Worm (Caenorhabditis elegans) whole organism, L1 larva: ENCODE measurements around the gene Y75B7AL.2.

Experiments used
- ama-1 ChIP-seq: fragments of 150-350 bp; optimal IDR thresholded peaks from 2 replicates; lab custom pipeline; 2014
- ceh-82 ChIP-seq, 3 experiments: fragments of 150-350 bp in 1 of 3; sonication (generic microtip) in 2 of 3; optimal IDR thresholded peaks; 2 replicates each; lab custom pipeline; 2014 to 2017; ENCODE audit warnings: missing biosample characterization in 3 of 3, missing genetic modification characterization in 3 of 3
- ceh-90 ChIP-seq: sonication (generic microtip); optimal IDR thresholded peaks from 2 replicates; lab custom pipeline; 2016; ENCODE audit warnings: missing genetic modification characterization, missing compliant biosample characterization
- ces-1 ChIP-seq: fragments of 150-350 bp; optimal IDR thresholded peaks from 2 replicates; lab custom pipeline; 2014; ENCODE audit warnings: missing biosample characterization, missing genetic modification reagents, missing genetic modification characterization
- dpl-1 ChIP-seq, 3 experiments: fragments of 150-350 bp in 2 of 3; sonication (generic microtip) in 1 of 3; optimal IDR thresholded peaks; 2 replicates each; lab custom pipeline; 2014 to 2017; ENCODE audit warnings: missing biosample characterization in 3 of 3, missing genetic modification characterization in 3 of 3, missing genetic modification reagents in 3 of 3
- efl-1 ChIP-seq, 4 experiments: fragments of 150-350 bp; optimal IDR thresholded peaks in 3 of 4; peaks in 1 of 4; 1 replicate in 1 of 4; 2 replicates in 3 of 4; lab custom pipeline; 2014; ENCODE audit warnings: missing biosample characterization in 2 of 4, missing genetic modification characterization in 2 of 4, missing genetic modification reagents in 2 of 4
- elt-2 ChIP-seq: sonication (generic microtip); optimal IDR thresholded peaks from 2 replicates; lab custom pipeline; 2016; ENCODE audit warnings: missing genetic modification characterization, mild to moderate bottlenecking, inconsistent platforms, missing compliant biosample characterization, missing genetic modification reagents
- elt-3 ChIP-seq, 6 experiments: fragments of 150-350 bp in 1 of 6; sonication (generic microtip); optimal IDR thresholded peaks; 2 replicates each; lab custom pipeline; 2017 to 2018; ENCODE audit warnings: missing biosample characterization in 6 of 6, missing genetic modification characterization in 6 of 6, inconsistent platforms in 1 of 6
- fos-1 ChIP-seq: fragments of 150-350 bp; optimal IDR thresholded peaks from 2 replicates; lab custom pipeline; 2014; ENCODE audit warnings: missing biosample characterization, missing genetic modification characterization
- irx-1 ChIP-seq: sonication (generic microtip); optimal IDR thresholded peaks from 2 replicates; lab custom pipeline; 2016; ENCODE audit warnings: missing genetic modification characterization, missing compliant biosample characterization
- lin-14 ChIP-seq: fragments of 200-800 bp; sonication (Bioruptor generic); optimal IDR thresholded peaks from 2 replicates; lab custom pipeline; 2018; ENCODE audit warnings: mild to moderate bottlenecking, missing genetic modification characterization, moderate library complexity, missing compliant biosample characterization
- lin-35 ChIP-seq, 2 experiments: fragments of 150-350 bp; optimal IDR thresholded peaks; 2 replicates each; lab custom pipeline; 2014; ENCODE audit warnings: missing biosample characterization in 2 of 2, missing genetic modification characterization in 2 of 2, missing genetic modification reagents in 2 of 2
- mab-9 ChIP-seq: fragments of 200-800 bp; sonication (Bioruptor generic); IDR thresholded peaks from 2 replicates; pipeline ENCODE4 v1.3.6; 2022; ENCODE audit warnings: missing genetic modification reagents, missing genetic modification characterization, missing compliant biosample characterization
- nhr-20 ChIP-seq: sonication (generic microtip); optimal IDR thresholded peaks from 2 replicates; lab custom pipeline; 2016; ENCODE audit warnings: mild to moderate bottlenecking, missing genetic modification characterization, missing compliant biosample characterization
- nhr-237 ChIP-seq: fragments of 150-350 bp; optimal IDR thresholded peaks from 2 replicates; lab custom pipeline; 2014; ENCODE audit warnings: missing biosample characterization, missing genetic modification characterization
- nhr-71 ChIP-seq: sonication (generic microtip); optimal IDR thresholded peaks from 2 replicates; lab custom pipeline; 2016; ENCODE audit warnings: mild to moderate bottlenecking, missing genetic modification characterization, moderate library complexity, missing compliant biosample characterization
- nhr-85 ChIP-seq: sonication (generic microtip); peaks from one replicate; lab custom pipeline; 2016; ENCODE audit warnings: missing genetic modification characterization, inconsistent platforms, missing compliant biosample characterization
- pag-3 ChIP-seq: sonication (generic microtip); optimal IDR thresholded peaks from 2 replicates; lab custom pipeline; 2017; ENCODE audit warnings: missing genetic modification characterization, mild to moderate bottlenecking, missing compliant biosample characterization, antibody characterized with exemption, borderline replicate concordance; ENCODE audit not compliant: insufficient read depth
- rnt-1 ChIP-seq: sonication (generic microtip); optimal IDR thresholded peaks from 2 replicates; lab custom pipeline; 2016; ENCODE audit warnings: mild to moderate bottlenecking, missing genetic modification characterization, moderate library complexity, missing compliant biosample characterization
- skn-1 ChIP-seq: fragments of 150-350 bp; optimal IDR thresholded peaks from 2 replicates; lab custom pipeline; 2014; ENCODE audit warnings: missing biosample characterization, missing genetic modification characterization
- snu-23 ChIP-seq: sonication (generic microtip); optimal IDR thresholded peaks from 2 replicates; lab custom pipeline; 2016; ENCODE audit warnings: missing genetic modification characterization, missing compliant biosample characterization
- swsn-7 ChIP-seq: sonication (generic microtip); optimal IDR thresholded peaks from 2 replicates; lab custom pipeline; 2016; ENCODE audit warnings: missing genetic modification characterization, missing compliant biosample characterization

Gene Y75B7AL.2

ce11 chrV:1285657-1286123 lies 72.3 kb downstream of the Y75B7AL.2 start, which contains the start of gene tank-1:
Gene tank-1, minus strand, starts transcription at chrV:1285707.
- no peak for TF ChIP-seq ceh-90 (tag; lab: Kevin White, UChicago)
- TF ChIP-seq irx-1 (tag; lab: Kevin White, UChicago): peak; percentile 25
- peak; percentile 41 for TF ChIP-seq nhr-20 (tag; lab: Kevin White, UChicago)
- TF ChIP-seq efl-1 (optimal IDR thresholded peaks at IDR 0.05; lab: Kevin White, UChicago): peak in 1 of 2 experiments; percentile 66
- TF ChIP-seq efl-1 (GFP tag; optimal IDR thresholded peaks at IDR 0.05 in 1 of 2; lab: Kevin White, UChicago): peak; percentile 37
- peak; percentile 69 for TF ChIP-seq skn-1 (tag; lab: Kevin White, UChicago)
- peak; percentile 19 for TF ChIP-seq pag-3
- TF ChIP-seq swsn-7 (tag; lab: Kevin White, UChicago): peak; percentile 12
- TF ChIP-seq dpl-1 (GFP tag; optimal IDR thresholded peaks at IDR 0.05; lab: Kevin White, UChicago): peak in 2 of 3 experiments; percentile 5 to 23
- no peak for TF ChIP-seq ces-1 (GFP tag; lab: Kevin White, UChicago)
- peak; percentile 10 to 44 for TF ChIP-seq lin-35 (GFP tag; optimal IDR thresholded peaks at IDR 0.05; lab: Kevin White, UChicago)
- TF ChIP-seq ceh-82 (tag; optimal IDR thresholded peaks at IDR 0.05; lab: Kevin White, UChicago): peak in 1 of 3 experiments; percentile 55
- no peak for TF ChIP-seq ama-1 (lab: Kevin White, UChicago)
- peak in 1 of 6 experiments; percentile 47 for TF ChIP-seq elt-3 (tag; optimal IDR thresholded peaks at IDR 0.05; lab: Kevin White, UChicago)
- TF ChIP-seq snu-23: peak; percentile 62
- TF ChIP-seq nhr-85: peak; percentile 57
- TF ChIP-seq rnt-1 (tag; lab: Kevin White, UChicago): peak; percentile 50
- peak; percentile 90 for TF ChIP-seq lin-14 (GFP tag; lab: Kevin White, UChicago)
- TF ChIP-seq nhr-71 (tag; lab: Kevin White, UChicago): peak; percentile 47
- TF ChIP-seq mab-9: no peak
- no peak for TF ChIP-seq fos-1 (tag; lab: Kevin White, UChicago)
- TF ChIP-seq nhr-237 (tag; lab: Kevin White, UChicago): peak; percentile 61
- TF ChIP-seq elt-2: no peak
